Worm (Caenorhabditis elegans) whole organism, mixed stage, embryonic: ENCODE measurements around the gene scd-1.
A peak's percentile ranks its signal among the peaks of the same experiment; 100 is the strongest.

ENCODE experiments used
- M03D4.4 ChIP-seq: sonication (generic microtip); optimal IDR thresholded peaks from 2 replicates; lab custom pipeline; 2017; ENCODE audit warnings: mild to moderate bottlenecking, missing genetic modification characterization, missing compliant biosample characterization
- bed-3 ChIP-seq: fragments of 200-800 bp; sonication (Bioruptor generic); optimal IDR thresholded peaks from 3 replicates; lab custom pipeline; 2018; ENCODE audit warnings: mild to moderate bottlenecking, missing genetic modification characterization, moderate library complexity, missing compliant biosample characterization
- blmp-1 ChIP-seq: fragments of 150-350 bp; optimal IDR thresholded peaks from 2 replicates; lab custom pipeline; 2014; ENCODE audit warnings: missing biosample characterization, missing genetic modification characterization
- ceh-39 ChIP-seq: fragments of 150-350 bp; optimal IDR thresholded peaks from 2 replicates; lab custom pipeline; 2014; ENCODE audit warnings: missing biosample characterization, missing genetic modification characterization
- ceh-43 ChIP-seq: fragments of 200-800 bp; sonication (Bioruptor generic); optimal IDR thresholded peaks from 2 replicates; lab custom pipeline; 2018; ENCODE audit warnings: mild to moderate bottlenecking, missing genetic modification characterization, moderate library complexity, missing compliant biosample characterization
- ceh-83 ChIP-seq: fragments of 200-800 bp; sonication (Bioruptor generic); optimal IDR thresholded peaks from 2 replicates; lab custom pipeline; 2018; ENCODE audit warnings: mild to moderate bottlenecking, missing genetic modification characterization, missing compliant biosample characterization
- ces-1 ChIP-seq: fragments of 150-350 bp; optimal IDR thresholded peaks from 2 replicates; lab custom pipeline; 2014; ENCODE audit warnings: missing biosample characterization, missing genetic modification reagents, missing genetic modification characterization
- cnd-1 ChIP-seq: fragments of 200-800 bp; sonication (Bioruptor generic); optimal IDR thresholded peaks from 2 replicates; lab custom pipeline; 2018; ENCODE audit warnings: mild to moderate bottlenecking, missing genetic modification characterization, missing compliant biosample characterization
- drap-1 ChIP-seq: fragments of 200-800 bp; sonication (Bioruptor generic); optimal IDR thresholded peaks from 3 replicates; lab custom pipeline; 2018; ENCODE audit warnings: mild to moderate bottlenecking, missing genetic modification characterization, missing compliant biosample characterization
- elt-1 ChIP-seq: sonication (generic microtip); optimal IDR thresholded peaks from 2 replicates; lab custom pipeline; 2017; ENCODE audit warnings: missing genetic modification characterization, mild to moderate bottlenecking, missing compliant biosample characterization, antibody characterized with exemption, moderate library complexity, borderline replicate concordance; ENCODE audit not compliant: insufficient read depth
- elt-3 ChIP-seq: fragments of 150-350 bp; optimal IDR thresholded peaks from 2 replicates; lab custom pipeline; 2014; ENCODE audit warnings: missing biosample characterization, missing genetic modification characterization
- flh-1 ChIP-seq: fragments of 200-800 bp; sonication (Bioruptor generic); optimal IDR thresholded peaks from 2 replicates; lab custom pipeline; 2018; ENCODE audit warnings: mild to moderate bottlenecking, missing genetic modification characterization, moderate library complexity, missing compliant biosample characterization
- ham-2 ChIP-seq: fragments of 200-800 bp; sonication (Bioruptor generic); optimal IDR thresholded peaks from 2 replicates; lab custom pipeline; 2018; ENCODE audit warnings: mild to moderate bottlenecking, missing genetic modification characterization, missing compliant biosample characterization
- hlh-1 ChIP-seq: fragments of 150-350 bp; optimal IDR thresholded peaks from 2 replicates; lab custom pipeline; 2014; ENCODE audit warnings: missing biosample characterization, missing genetic modification reagents, missing genetic modification characterization
- lin-13 ChIP-seq: fragments of 150-350 bp; optimal IDR thresholded peaks from 2 replicates; lab custom pipeline; 2014; ENCODE audit warnings: missing biosample characterization, missing genetic modification characterization
- lin-32 ChIP-seq: fragments of 200-800 bp; sonication (Bioruptor generic); optimal IDR thresholded peaks from 2 replicates; lab custom pipeline; 2018; ENCODE audit warnings: mild to moderate bottlenecking, missing genetic modification characterization, missing compliant biosample characterization
- lsy-2 ChIP-seq: fragments of 150-350 bp; optimal IDR thresholded peaks from 2 replicates; lab custom pipeline; 2014; ENCODE audit warnings: missing biosample characterization, missing genetic modification characterization
- mab-5 ChIP-seq: fragments of 150-350 bp; optimal IDR thresholded peaks from 2 replicates; lab custom pipeline; 2014; ENCODE audit warnings: missing biosample characterization, missing genetic modification characterization
- mep-1 ChIP-seq: fragments of 150-350 bp; optimal IDR thresholded peaks from 2 replicates; lab custom pipeline; 2017; ENCODE audit warnings: missing biosample characterization, missing genetic modification reagents, missing genetic modification characterization, inconsistent platforms
- mls-2 ChIP-seq: sonication (generic microtip); optimal IDR thresholded peaks from 2 replicates; lab custom pipeline; 2016; ENCODE audit warnings: mild to moderate bottlenecking, missing genetic modification characterization, moderate library complexity, missing compliant biosample characterization
- nhr-12 ChIP-seq: fragments of 150-350 bp; optimal IDR thresholded peaks from 2 replicates; lab custom pipeline; 2014; ENCODE audit warnings: missing biosample characterization, missing genetic modification characterization
- nhr-2 ChIP-seq: fragments of 150-350 bp; optimal IDR thresholded peaks from 2 replicates; lab custom pipeline; 2014; ENCODE audit warnings: missing biosample characterization, missing genetic modification characterization
- nhr-237 ChIP-seq: fragments of 150-350 bp; optimal IDR thresholded peaks from 2 replicates; lab custom pipeline; 2014; ENCODE audit warnings: missing biosample characterization, missing genetic modification characterization
- nhr-28 ChIP-seq: fragments of 150-350 bp; optimal IDR thresholded peaks from 2 replicates; lab custom pipeline; 2014; ENCODE audit warnings: missing biosample characterization, missing genetic modification characterization
- nhr-76 ChIP-seq: sonication (generic microtip); optimal IDR thresholded peaks from 2 replicates; lab custom pipeline; 2017; ENCODE audit warnings: missing biosample characterization, missing genetic modification characterization
- pha-4 ChIP-seq: fragments of 150-350 bp; optimal IDR thresholded peaks from 2 replicates; lab custom pipeline; 2018; ENCODE audit warnings: missing biosample characterization, missing genetic modification reagents, missing genetic modification characterization
- sem-2 ChIP-seq: fragments of 200-800 bp; sonication (Bioruptor generic); optimal IDR thresholded peaks from 2 replicates; lab custom pipeline; 2018; ENCODE audit warnings: mild to moderate bottlenecking, missing genetic modification characterization, missing compliant biosample characterization
- snpc-4 ChIP-seq: fragments of 150-350 bp; optimal IDR thresholded peaks from 2 replicates; lab custom pipeline; 2014; ENCODE audit warnings: missing biosample characterization, missing genetic modification characterization
- sptf-1 ChIP-seq: sonication (generic microtip); optimal IDR thresholded peaks from 2 replicates; lab custom pipeline; 2017; ENCODE audit warnings: mild to moderate bottlenecking, missing genetic modification characterization, moderate library complexity, missing compliant biosample characterization
- tbx-8 ChIP-seq: fragments of 200-800 bp; sonication (Bioruptor generic); optimal IDR thresholded peaks from 2 replicates; lab custom pipeline; 2018; ENCODE audit warnings: mild to moderate bottlenecking, missing genetic modification characterization, moderate library complexity, missing compliant biosample characterization
- unc-120 ChIP-seq: sonication (generic microtip); optimal IDR thresholded peaks from 2 replicates; lab custom pipeline; 2017; ENCODE audit warnings: missing genetic modification characterization, missing compliant biosample characterization; ENCODE audit not compliant: poor library complexity, severe bottlenecking
- unc-39 ChIP-seq: fragments of 150-350 bp; optimal IDR thresholded peaks from 2 replicates; lab custom pipeline; 2014; ENCODE audit warnings: missing biosample characterization, missing genetic modification characterization
- unc-62 ChIP-seq: fragments of 150-350 bp; optimal IDR thresholded peaks from 2 replicates; lab custom pipeline; 2014; ENCODE audit warnings: missing biosample characterization, missing genetic modification reagents, missing genetic modification characterization
- zip-8 ChIP-seq: fragments of 150-350 bp; optimal IDR thresholded peaks from 2 replicates; lab custom pipeline; 2014; ENCODE audit warnings: missing biosample characterization, missing genetic modification characterization
- ztf-11 ChIP-seq: fragments of 150-350 bp; optimal IDR thresholded peaks from 2 replicates; lab custom pipeline; 2014; ENCODE audit warnings: missing biosample characterization, missing genetic modification characterization

scd-1 gene

DNA sequence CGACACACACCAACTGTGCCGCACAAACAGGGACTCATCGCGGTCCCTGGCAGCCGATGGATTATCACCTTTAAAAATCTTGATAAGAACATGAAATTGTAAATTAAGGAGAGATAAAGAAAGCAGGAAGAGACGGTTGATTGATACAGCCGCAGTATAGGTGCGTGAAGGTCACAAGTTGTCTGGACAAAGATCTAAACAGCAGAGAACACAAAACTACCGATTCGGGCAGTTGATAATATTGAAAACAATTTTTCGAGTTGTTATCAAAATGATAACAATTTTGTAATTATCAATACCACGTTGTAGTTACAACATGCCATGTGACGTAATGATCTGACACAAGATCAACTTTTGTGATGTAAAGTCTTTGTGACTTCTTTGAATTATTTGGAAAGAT is 24.8 kb downstream of the scd-1 start:
- TF ChIP-seq ham-2 (GFP tag; lab: Kevin White, UChicago) (peak; percentile 67), elt-3 (peak; percentile 64), elt-1 (peak; percentile 99), zip-8 (peak; percentile 16), lin-32 (no peak)

DNA sequence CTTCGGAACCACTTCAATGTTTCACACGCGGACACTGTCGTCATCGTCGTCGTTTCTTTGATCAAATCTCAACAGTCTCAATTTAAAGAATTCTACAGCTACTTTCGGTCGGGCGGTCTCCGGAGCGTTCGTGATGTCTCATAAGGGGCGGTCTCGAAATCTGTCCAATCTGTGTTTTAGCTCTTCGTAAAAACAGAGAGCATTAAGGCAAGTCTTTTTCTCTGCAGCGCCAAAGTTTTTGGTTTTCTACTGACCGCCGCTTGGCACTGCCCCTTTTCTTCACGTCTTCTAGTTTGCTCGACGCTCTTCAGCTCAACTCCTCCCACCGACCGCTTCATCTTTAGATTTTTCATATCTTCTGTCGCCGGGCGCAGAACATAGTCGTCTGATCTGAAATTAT is 33.1 kb downstream of the scd-1 start, which contains the start of gene lips-1:
lips-1 (plus strand) TSS at position 301 of the 400 bp plus-strand sequence.
- no peak for TF ChIP-seq elt-3
- no peak for TF ChIP-seq nhr-2 (tag; lab: Kevin White, UChicago)
- TF ChIP-seq ceh-43 (GFP tag; lab: Kevin White, UChicago), result no peak
- TF ChIP-seq ceh-83 (GFP tag; lab: Kevin White, UChicago), result no peak
- TF ChIP-seq ztf-11 (tag; lab: Kevin White, UChicago), result no peak
- TF ChIP-seq sem-2, result no peak
- no peak for TF ChIP-seq tbx-8 (GFP tag; lab: Kevin White, UChicago)
- TF ChIP-seq, all 35 proteins: peak for 0

- TF ChIP-seq bed-3 (GFP tag; lab: Kevin White, UChicago) (no peak), unc-39 (tag; lab: Kevin White, UChicago) (no peak), lsy-2 (tag; lab: Kevin White, UChicago) (no peak), hlh-1 (no peak), drap-1 (GFP tag; lab: Kevin White, UChicago) (no peak)
- TF ChIP-seq, all 35 proteins: peak for 0
Measured at ce11 chrX:12491138-12491537, 34.5 kb downstream of the scd-1 start.

DNA sequence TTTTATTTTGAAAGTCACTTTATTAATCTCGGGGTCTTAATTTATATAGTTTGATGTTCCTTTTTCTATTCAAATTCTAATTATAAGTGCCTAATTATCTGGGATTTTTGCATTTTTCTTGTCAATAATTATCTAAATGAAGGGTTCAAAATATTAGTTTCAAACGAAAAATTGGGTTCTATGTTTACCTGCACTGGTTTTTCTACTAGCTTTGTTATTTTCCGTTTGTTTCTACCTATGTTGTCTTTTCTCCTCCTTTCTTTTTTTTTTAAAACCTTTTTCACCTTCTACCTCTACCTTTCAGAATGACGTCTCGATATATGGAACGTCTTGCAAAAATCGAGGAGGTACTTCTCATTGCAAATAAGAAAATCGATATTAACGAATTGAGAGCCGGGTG is 40.8 kb downstream of the scd-1 start, which contains the start of gene tbc-13:
tbc-13 (plus strand) TSS at position 301 of the 400 bp plus-strand sequence.
- no peak for TF ChIP-seq elt-3
- no peak for TF ChIP-seq nhr-76
- no peak for TF ChIP-seq elt-1
- no peak for TF ChIP-seq ceh-39 (tag; lab: Kevin White, UChicago)
- no peak for TF ChIP-seq ceh-43 (GFP tag; lab: Kevin White, UChicago)
- no peak for TF ChIP-seq mep-1 (tag; lab: Kevin White, UChicago)
- no peak for TF ChIP-seq ceh-83 (GFP tag; lab: Kevin White, UChicago)
- TF ChIP-seq flh-1, result no peak
- TF ChIP-seq hlh-1, result no peak
- no peak for TF ChIP-seq zip-8
- no peak for TF ChIP-seq mab-5 (tag; lab: Kevin White, UChicago)
- TF ChIP-seq sptf-1 (tag; lab: Kevin White, UChicago), result no peak
- no peak for TF ChIP-seq tbx-8 (GFP tag; lab: Kevin White, UChicago)
- TF ChIP-seq pha-4 (tag; lab: Kevin White, UChicago), result no peak
- TF ChIP-seq lsy-2 (tag; lab: Kevin White, UChicago), result no peak
- TF ChIP-seq ham-2 (GFP tag; lab: Kevin White, UChicago), result no peak
- no peak for TF ChIP-seq cnd-1

- TF ChIP-seq ztf-11 (tag; lab: Kevin White, UChicago) (no peak), cnd-1 (no peak), mab-5 (tag; lab: Kevin White, UChicago) (no peak), nhr-76 (no peak), nhr-237 (tag; lab: Kevin White, UChicago) (no peak), blmp-1 (tag; lab: Kevin White, UChicago) (no peak), zip-8 (no peak), M03D4.4 (tag; lab: Kevin White, UChicago) (no peak), sem-2 (no peak), nhr-28 (tag; lab: Kevin White, UChicago) (no peak), snpc-4 (tag; lab: Kevin White, UChicago) (no peak), nhr-12 (tag; lab: Kevin White, UChicago) (no peak), mep-1 (tag; lab: Kevin White, UChicago) (no peak), ceh-43 (GFP tag; lab: Kevin White, UChicago) (no peak), tbx-8 (GFP tag; lab: Kevin White, UChicago) (no peak), elt-3 (no peak)
- TF ChIP-seq, all 35 proteins: peak for 0
Measured at ce11 chrX:12484078-12484477, 41.5 kb downstream of the scd-1 start.

DNA sequence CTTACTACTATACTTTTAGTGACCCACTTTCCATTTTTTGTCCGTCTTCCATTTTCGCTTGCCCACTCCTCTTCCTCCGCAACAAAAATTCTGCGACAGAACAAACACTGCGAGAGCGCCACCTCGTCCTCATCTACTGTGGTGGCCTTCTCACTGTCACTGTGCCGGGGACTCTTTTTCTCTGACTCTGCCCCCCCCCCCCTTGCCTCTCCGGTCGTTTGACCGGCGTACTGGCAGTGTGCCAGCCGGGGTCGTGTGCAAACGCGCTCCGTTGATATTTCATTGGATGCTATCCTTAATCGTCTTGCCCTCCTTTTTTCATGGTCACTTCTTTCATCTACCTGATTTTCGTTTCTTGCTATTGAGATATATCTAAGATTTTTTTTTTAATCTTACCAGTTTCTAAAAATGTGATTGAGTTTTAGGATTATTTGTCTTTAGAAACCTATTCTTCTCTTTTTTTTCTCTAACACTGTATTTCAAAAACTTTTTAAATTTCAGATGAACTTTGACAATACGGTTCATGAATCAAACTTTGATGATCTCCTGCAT is 45.1 kb downstream of the scd-1 start, which contains the start of gene atf-6:
atf-6 (plus strand) TSS at position 502 of the 552 bp plus-strand sequence.
- TF ChIP-seq ceh-39 (tag; lab: Kevin White, UChicago), result no peak
- peak; percentile 78 for TF ChIP-seq sptf-1 (tag; lab: Kevin White, UChicago)
- TF ChIP-seq zip-8, result no peak
- no peak for TF ChIP-seq unc-39 (tag; lab: Kevin White, UChicago)
- TF ChIP-seq elt-1, result no peak
- no peak for TF ChIP-seq nhr-12 (tag; lab: Kevin White, UChicago)
- TF ChIP-seq blmp-1 (tag; lab: Kevin White, UChicago), result no peak
- peak; percentile 6 for TF ChIP-seq ztf-11 (tag; lab: Kevin White, UChicago)
- TF ChIP-seq lin-13, result peak; percentile 64
- TF ChIP-seq nhr-2 (tag; lab: Kevin White, UChicago), result peak; percentile 46
- peak; percentile 40 for TF ChIP-seq ces-1 (GFP tag; lab: Kevin White, UChicago)
- TF ChIP-seq hlh-1, result no peak
- TF ChIP-seq unc-62 (GFP tag; lab: Kevin White, UChicago), result peak; percentile 19
- no peak for TF ChIP-seq sem-2
- TF ChIP-seq mab-5 (tag; lab: Kevin White, UChicago), result no peak
- peak; percentile 46 for TF ChIP-seq lsy-2 (tag; lab: Kevin White, UChicago)
- peak; percentile 72 for TF ChIP-seq drap-1 (GFP tag; lab: Kevin White, UChicago)
- peak; percentile 47 for TF ChIP-seq mep-1 (tag; lab: Kevin White, UChicago)
- TF ChIP-seq snpc-4 (tag; lab: Kevin White, UChicago), result no peak
- peak; percentile 49 for TF ChIP-seq lin-32
- peak; percentile 3 for TF ChIP-seq ceh-43 (GFP tag; lab: Kevin White, UChicago)
- TF ChIP-seq cnd-1, result peak; percentile 68
- TF ChIP-seq nhr-237 (tag; lab: Kevin White, UChicago), result peak; percentile 53
- peak; percentile 60 for TF ChIP-seq pha-4 (tag; lab: Kevin White, UChicago)
- peak; percentile 38 for TF ChIP-seq flh-1
- TF ChIP-seq mls-2 (tag; lab: Kevin White, UChicago), result peak; percentile 81
- TF ChIP-seq unc-120 (tag; lab: Kevin White, UChicago), result peak; percentile 71
